Fruit fly (Drosophila melanogaster) whole organism, embryonic: ENCODE measurements around the gene CG34171.
A peak's percentile ranks its signal among the peaks of the same experiment; 100 is the strongest.

Experiments used
- ATbp ChIP-seq: fragments of 200-800 bp; sonication (Bioruptor generic); optimal IDR thresholded peaks from 2 replicates; lab custom pipeline; 2017; ENCODE audit warnings: missing biosample characterization, mild to moderate bottlenecking, missing genetic modification characterization, missing genetic modification reagents
- Adf1 ChIP-seq: fragments of 200-800 bp; sonication (Bioruptor generic); IDR thresholded peaks from 2 replicates; pipeline ENCODE4 v1.3.6; 2022; ENCODE audit warnings: missing biosample characterization, missing genetic modification characterization
- Atf3 ChIP-seq: fragments of 200-800 bp; sonication (Bioruptor generic); optimal IDR thresholded peaks from 3 replicates; lab custom pipeline; 2016; ENCODE audit warnings: missing biosample characterization, missing genetic modification characterization
- BtbVII ChIP-seq: fragments of 200-800 bp; sonication (Bioruptor generic); optimal IDR thresholded peaks from 3 replicates; lab custom pipeline; 2017; ENCODE audit warnings: missing biosample characterization, mild to moderate bottlenecking, missing genetic modification characterization
- CG11085 ChIP-seq: fragments of 200-800 bp; sonication (Bioruptor generic); IDR thresholded peaks from 2 replicates; pipeline ENCODE4 v1.3.6; 2022; ENCODE audit warnings: missing biosample characterization, missing genetic modification characterization
- CG11247 ChIP-seq: fragments of 200-800 bp; sonication (Bioruptor generic); IDR thresholded peaks from 2 replicates; pipeline ENCODE4 v1.3.6; 2022; ENCODE audit warnings: missing biosample characterization, missing genetic modification characterization
- CG12219 ChIP-seq: fragments of 200-800 bp; sonication (Bioruptor generic); optimal IDR thresholded peaks from 3 replicates; lab custom pipeline; 2018; ENCODE audit warnings: missing biosample characterization, mild to moderate bottlenecking, missing genetic modification characterization
- CG13287 ChIP-seq: fragments of 200-800 bp; sonication (Bioruptor generic); IDR thresholded peaks from 2 replicates; pipeline ENCODE4 v1.3.6; 2022; ENCODE audit warnings: missing biosample characterization, missing genetic modification characterization; ENCODE audit not compliant: partially characterized antibody
- CG16815 ChIP-seq: fragments of 200-800 bp; sonication (Bioruptor generic); optimal IDR thresholded peaks from 3 replicates; lab custom pipeline; 2017; ENCODE audit warnings: missing biosample characterization, mild to moderate bottlenecking, missing genetic modification characterization
- CG18011 ChIP-seq: fragments of 200-800 bp; sonication (Bioruptor generic); optimal IDR thresholded peaks from 2 replicates; lab custom pipeline; 2017; ENCODE audit warnings: missing biosample characterization, missing genetic modification characterization, mild to moderate bottlenecking, moderate library complexity, missing genotype
- CG2116 ChIP-seq: fragments of 200-800 bp; sonication (Bioruptor generic); optimal IDR thresholded peaks from 3 replicates; lab custom pipeline; 2018; ENCODE audit warnings: missing biosample characterization, mild to moderate bottlenecking, missing genetic modification characterization
- CG2202 ChIP-seq: fragments of 200-800 bp; sonication (Bioruptor generic); optimal IDR thresholded peaks from 2 replicates; lab custom pipeline; 2018; ENCODE audit warnings: missing biosample characterization, mild to moderate bottlenecking, missing genetic modification characterization
- CG31388 ChIP-seq: fragments of 200-800 bp; sonication (Bioruptor generic); optimal IDR thresholded peaks from 2 replicates; lab custom pipeline; 2016; ENCODE audit warnings: missing biosample characterization, missing genetic modification characterization
- CG3281 ChIP-seq: fragments of 200-800 bp; sonication (Bioruptor generic); optimal IDR thresholded peaks from 3 replicates; lab custom pipeline; 2017; ENCODE audit warnings: missing biosample characterization, mild to moderate bottlenecking, missing genetic modification characterization
- CG34224 ChIP-seq: fragments of 200-800 bp; sonication (Bioruptor generic); IDR thresholded peaks from 3 replicates; pipeline ENCODE4 v1.3.6; 2022; ENCODE audit warnings: missing biosample characterization, missing genetic modification characterization; ENCODE audit not compliant: partially characterized antibody
- CG4707 ChIP-seq: fragments of 200-800 bp; sonication (Bioruptor generic); optimal IDR thresholded peaks from 2 replicates; lab custom pipeline; 2018; ENCODE audit warnings: missing biosample characterization, mild to moderate bottlenecking, missing genetic modification characterization, moderate library complexity
- CG6175 ChIP-seq: fragments of 200-800 bp; sonication (Bioruptor generic); IDR thresholded peaks from 3 replicates; pipeline ENCODE4 v1.3.6; 2022; ENCODE audit warnings: missing biosample characterization, missing genetic modification characterization
- CG6272 ChIP-seq: fragments of 200-800 bp; sonication (Bioruptor generic); IDR thresholded peaks from 2 replicates; pipeline ENCODE4 v1.3.6; 2022; ENCODE audit warnings: missing biosample characterization, missing genetic modification characterization
- CG6854 ChIP-seq: fragments of 200-800 bp; sonication (Bioruptor generic); optimal IDR thresholded peaks from 3 replicates; lab custom pipeline; 2017; ENCODE audit warnings: missing biosample characterization, mild to moderate bottlenecking, missing genetic modification characterization
- CG7271 ChIP-seq: fragments of 200-800 bp; sonication (Bioruptor generic); optimal IDR thresholded peaks from 2 replicates; lab custom pipeline; 2018; ENCODE audit warnings: missing biosample characterization, mild to moderate bottlenecking, missing genetic modification characterization, moderate library complexity
- CG9609 ChIP-seq: fragments of 200-800 bp; sonication (Bioruptor generic); optimal IDR thresholded peaks from 3 replicates; lab custom pipeline; 2016; ENCODE audit warnings: missing biosample characterization, missing genetic modification characterization
- Doc3 ChIP-seq: fragments of 200-800 bp; sonication (Bioruptor generic); IDR thresholded peaks from 3 replicates; pipeline ENCODE4 v1.3.6; 2022; ENCODE audit warnings: missing biosample characterization, missing genetic modification characterization; ENCODE audit not compliant: partially characterized antibody
- Elba2 ChIP-seq: fragments of 200-800 bp; sonication (Bioruptor generic); optimal IDR thresholded peaks from 3 replicates; lab custom pipeline; 2016; ENCODE audit warnings: missing biosample characterization, missing genetic modification characterization
- Ets97D ChIP-seq: fragments of 200-800 bp; sonication (Bioruptor generic); optimal IDR thresholded peaks from 3 replicates; lab custom pipeline; 2016; ENCODE audit warnings: missing biosample characterization, missing genetic modification characterization
- HLH4C ChIP-seq: fragments of 200-800 bp; sonication (Bioruptor generic); IDR thresholded peaks from 3 replicates; pipeline ENCODE4 v1.3.6; 2022; ENCODE audit warnings: missing biosample characterization, missing genetic modification characterization; ENCODE audit not compliant: partially characterized antibody
- MBD-R2 ChIP-seq: fragments of 200-800 bp; sonication (Bioruptor generic); IDR thresholded peaks from 2 replicates; pipeline ENCODE4 v1.3.6; 2022; ENCODE audit warnings: missing biosample characterization, missing genetic modification characterization
- Mad ChIP-seq: fragments of 200-800 bp; sonication (Bioruptor generic); optimal IDR thresholded peaks from 2 replicates; lab custom pipeline; 2016; ENCODE audit warnings: missing biosample characterization, missing genetic modification characterization
- Neu2 ChIP-seq: fragments of 200-800 bp; sonication (Bioruptor generic); optimal IDR thresholded peaks from 3 replicates; lab custom pipeline; 2016; ENCODE audit warnings: missing biosample characterization, missing genetic modification characterization, borderline replicate concordance
- NfI ChIP-seq: fragments of 200-800 bp; sonication (Bioruptor generic); optimal IDR thresholded peaks from 3 replicates; lab custom pipeline; 2018; ENCODE audit warnings: missing biosample characterization, mild to moderate bottlenecking, missing genetic modification characterization, moderate library complexity
- Opbp ChIP-seq: fragments of 200-800 bp; sonication (Bioruptor generic); IDR thresholded peaks from 3 replicates; pipeline ENCODE4 v1.3.6; 2022; ENCODE audit warnings: missing biosample characterization, missing genetic modification characterization; ENCODE audit not compliant: partially characterized antibody
- Poxn ChIP-seq: fragments of 200-800 bp; sonication (Bioruptor generic); IDR thresholded peaks from 2 replicates; pipeline ENCODE4 v1.3.6; 2022; ENCODE audit warnings: missing biosample characterization, missing genetic modification characterization
- Ravus ChIP-seq: fragments of 200-800 bp; sonication (Bioruptor generic); IDR thresholded peaks from 2 replicates; pipeline ENCODE4 v1.3.6; 2022; ENCODE audit warnings: missing biosample characterization, missing genetic modification characterization
- Sox100B ChIP-seq: fragments of 200-800 bp; sonication (Bioruptor generic); optimal IDR thresholded peaks from 3 replicates; lab custom pipeline; 2018; ENCODE audit warnings: missing biosample characterization, mild to moderate bottlenecking, missing genetic modification characterization
- Sry-δ ChIP-seq: fragments of 200-800 bp; sonication (Bioruptor generic); optimal IDR thresholded peaks from 2 replicates; lab custom pipeline; 2016; ENCODE audit warnings: missing biosample characterization, missing genetic modification characterization
- Stat92E ChIP-seq, 3 experiments: fragments of >200 bp in 2 of 3; fragments of 200-800 bp in 1 of 3; sonication (Bioruptor generic) in 1 of 3; optimal IDR thresholded peaks; 2 replicates each; lab custom pipeline; 2017 to 2019; ENCODE audit warnings: missing biosample characterization in 3 of 3, missing genetic modification characterization in 3 of 3, mild to moderate bottlenecking in 1 of 3, moderate library complexity in 1 of 3
- bbx ChIP-seq: fragments of 200-800 bp; sonication (Bioruptor generic); IDR thresholded peaks from 2 replicates; pipeline ENCODE4 v1.3.6; 2022; ENCODE audit warnings: missing biosample characterization, missing genetic modification characterization; ENCODE audit not compliant: partially characterized antibody
- btn ChIP-seq: fragments of 200-800 bp; sonication (Bioruptor generic); optimal IDR thresholded peaks from 2 replicates; lab custom pipeline; 2016; ENCODE audit warnings: missing biosample characterization, missing genetic modification characterization
- disco-r ChIP-seq: fragments of 200-800 bp; sonication (Bioruptor generic); optimal IDR thresholded peaks from 2 replicates; lab custom pipeline; 2016; ENCODE audit warnings: missing biosample characterization, missing genetic modification characterization
- gce ChIP-seq: fragments of 200-800 bp; sonication (Bioruptor generic); IDR thresholded peaks from 3 replicates; pipeline ENCODE4 v1.3.6; 2022; ENCODE audit warnings: missing biosample characterization, missing genetic modification characterization
- grn ChIP-seq: fragments of 200-800 bp; sonication (Bioruptor generic); optimal IDR thresholded peaks from 3 replicates; lab custom pipeline; 2017; ENCODE audit warnings: missing biosample characterization, missing genetic modification characterization
- h ChIP-seq: fragments of >200 bp; optimal IDR thresholded peaks from 2 replicates; lab custom pipeline; 2017
- jing ChIP-seq: fragments of 200-800 bp; sonication (Bioruptor generic); optimal IDR thresholded peaks from 2 replicates; lab custom pipeline; 2018; ENCODE audit warnings: missing biosample characterization, mild to moderate bottlenecking, missing genetic modification characterization
- knrl ChIP-seq: fragments of 200-800 bp; sonication (Bioruptor generic); IDR thresholded peaks from 3 replicates; pipeline ENCODE4 v1.3.6; 2022; ENCODE audit warnings: missing biosample characterization, missing genetic modification characterization; ENCODE audit not compliant: partially characterized antibody
- lilli ChIP-seq: fragments of 200-800 bp; sonication (Bioruptor generic); optimal IDR thresholded peaks from 3 replicates; lab custom pipeline; 2016; ENCODE audit warnings: missing biosample characterization, missing genetic modification characterization
- maf-S ChIP-seq: fragments of 200-800 bp; sonication (Bioruptor generic); optimal IDR thresholded peaks from 2 replicates; lab custom pipeline; 2016; ENCODE audit warnings: missing biosample characterization, missing genetic modification characterization
- p53 ChIP-seq: fragments of 200-800 bp; sonication (Bioruptor generic); optimal IDR thresholded peaks from 2 replicates; lab custom pipeline; 2016; ENCODE audit warnings: missing biosample characterization, missing genetic modification characterization
- pb ChIP-seq: fragments of 200-800 bp; sonication (Bioruptor generic); optimal IDR thresholded peaks from 3 replicates; lab custom pipeline; 2016; ENCODE audit warnings: missing biosample characterization, missing genetic modification characterization
- run ChIP-seq: fragments of 200-800 bp; sonication (Bioruptor generic); optimal IDR thresholded peaks from 3 replicates; lab custom pipeline; 2018; ENCODE audit warnings: missing biosample characterization, mild to moderate bottlenecking, missing genetic modification characterization
- sima ChIP-seq: fragments of 200-800 bp; sonication (Bioruptor generic); optimal IDR thresholded peaks from 2 replicates; lab custom pipeline; 2016; ENCODE audit warnings: missing biosample characterization, missing genetic modification characterization
- vfl ChIP-seq: fragments of 200-800 bp; sonication (Bioruptor generic); optimal IDR thresholded peaks from 2 replicates; lab custom pipeline; 2016; ENCODE audit warnings: missing biosample characterization, missing genetic modification characterization
- wor ChIP-seq: fragments of 200-800 bp; sonication (Bioruptor generic); IDR thresholded peaks from 2 replicates; pipeline ENCODE4 v1.3.6; 2022; ENCODE audit warnings: missing biosample characterization, missing genetic modification characterization

The CG34171 gene

DNA sequence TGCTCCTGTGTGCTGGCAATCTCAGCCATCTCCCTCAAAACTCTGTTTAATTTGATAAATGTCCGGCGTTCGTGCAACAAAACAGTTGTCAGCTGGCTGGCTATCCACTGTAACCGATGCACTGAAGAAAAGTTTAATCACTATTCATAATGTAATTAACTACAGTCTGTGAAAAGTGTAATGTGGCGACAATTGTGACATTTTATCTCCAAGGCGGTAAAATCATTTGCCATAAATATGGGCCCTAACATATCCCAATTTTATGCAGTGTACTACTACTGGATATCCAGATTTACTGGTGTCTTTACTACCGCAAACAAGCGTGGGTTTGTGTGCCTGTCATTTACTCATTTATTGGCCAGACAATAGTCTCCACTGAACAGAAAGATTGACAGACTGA is 49.7 kb upstream of the CG34171 start (continued):
- TF ChIP-seq CG12219 (peak; percentile 38), sima (no peak), h (lab: Kevin White, UChicago) (no peak), jing (GFP tag; lab: Kevin White, UChicago) (peak; percentile 3), p53 (GFP tag; lab: Kevin White, UChicago) (no peak), Mad (GFP tag; lab: Kevin White, UChicago) (no peak), gce (GFP tag; lab: Robert Waterston, UW) (peak; percentile 65; the same call in 1 of the 3 replicates), HLH4C (GFP tag; lab: Robert Waterston, UW) (no peak), Ravus (GFP tag; lab: Robert Waterston, UW) (no peak), vfl (GFP tag; lab: Kevin White, UChicago) (no peak), CG9609 (GFP tag; lab: Kevin White, UChicago) (peak; percentile 26), CG16815 (no peak), run (no peak), Poxn (GFP tag; lab: Robert Waterston, UW) (no peak), CG4707 (GFP tag; lab: Kevin White, UChicago) (no peak), Ets97D (no peak), CG11085 (GFP tag; lab: Robert Waterston, UW) (no peak), CG7271 (tag; lab: Kevin White, UChicago) (no peak), maf-S (GFP tag; lab: Kevin White, UChicago) (no peak), CG11247 (GFP tag; lab: Robert Waterston, UW) (0 out of 2 replicates have a peak, but pooled peaks have one; percentile 52), CG3281 (GFP tag; lab: Kevin White, UChicago) (no peak), disco-r (GFP tag; lab: Kevin White, UChicago) (no peak), CG2116 (GFP tag; lab: Kevin White, UChicago) (no peak), Sry-δ (GFP tag; lab: Kevin White, UChicago) (no peak), CG31388 (GFP tag; lab: Kevin White, UChicago) (no peak), CG6854 (GFP tag; lab: Kevin White, UChicago) (no peak), ATbp (GFP tag; lab: Kevin White, UChicago) (peak; percentile 67), CG6175 (no peak), lilli (peak; percentile 14), NfI (GFP tag; lab: Kevin White, UChicago) (peak; percentile 39), Sox100B (GFP tag; lab: Kevin White, UChicago) (no peak), Atf3 (no peak), Opbp (no peak), Stat92E (GFP tag; optimal IDR thresholded peaks at IDR 0.05; lab: Kevin White, UChicago) (no peak), wor (no peak), CG18011 (GFP tag; lab: Kevin White, UChicago) (no peak), grn (no peak), Adf1 (no peak), pb (no peak), Neu2 (GFP tag; lab: Kevin White, UChicago) (no peak), MBD-R2 (GFP tag; lab: Robert Waterston, UW) (peak; percentile 23; the same call in 1 of the 2 replicates), BtbVII (GFP tag; lab: Kevin White, UChicago) (no peak), CG13287 (GFP tag; lab: Robert Waterston, UW) (no peak), Doc3 (GFP tag; lab: Robert Waterston, UW) (no peak), btn (GFP tag; lab: Kevin White, UChicago) (no peak), CG6272 (GFP tag; lab: Robert Waterston, UW) (0 out of 2 replicates have a peak, but pooled peaks have one; percentile 33), knrl (GFP tag; lab: Robert Waterston, UW) (no peak), bbx (GFP tag; lab: Robert Waterston, UW) (no peak), CG2202 (no peak), Elba2 (GFP tag; lab: Kevin White, UChicago) (no peak), CG34224 (GFP tag; lab: Robert Waterston, UW) (no peak)
